Worm (Caenorhabditis elegans) whole organism, young adult: ENCODE data around the gene unc-33.

Experiments used
- B0019.2 ChIP-seq: fragments of 200-800 bp; sonication (Bioruptor generic); conservative IDR thresholded peaks from 2 replicates; pipeline ENCODE4 v1.3.6; 2022; ENCODE audit warnings: missing genetic modification reagents, missing genetic modification characterization, missing compliant biosample characterization
- mxl-1 ChIP-seq: sonication (generic microtip); optimal IDR thresholded peaks from 2 replicates; lab custom pipeline; 2016; ENCODE audit warnings: missing genetic modification characterization, missing compliant biosample characterization

- TF ChIP-seq mxl-1 (no peak), B0019.2 (GFP tag; lab: Robert Waterston, UW) (no peak)
Observed at ce11 chrIV:3520957-3521356, 4.3 kb downstream of the unc-33 start.
